Fruit fly (Drosophila melanogaster) whole organism, embryonic: ENCODE data around the gene sr.
A peak's percentile ranks its signal among the peaks of the same experiment; 100 is the strongest.

Source experiments
- ATbp ChIP-seq: fragments of 200-800 bp; sonication (Bioruptor generic); optimal IDR thresholded peaks from 2 replicates; lab custom pipeline; 2017; ENCODE audit warnings: missing biosample characterization, mild to moderate bottlenecking, missing genetic modification characterization, missing genetic modification reagents
- Ada2b ChIP-seq: fragments of 200-800 bp; sonication (Bioruptor generic); IDR thresholded peaks from 2 replicates; pipeline ENCODE4 v1.3.6; 2022; ENCODE audit warnings: missing biosample characterization, missing genetic modification characterization
- Awh ChIP-seq: fragments of 200-800 bp; sonication (Bioruptor generic); IDR thresholded peaks from 2 replicates; pipeline ENCODE4, ENCODE4 v1.3.6; 2022; ENCODE audit warnings: missing biosample characterization, missing genetic modification characterization
- C15 ChIP-seq: fragments of 200-800 bp; sonication (Bioruptor generic); IDR thresholded peaks from 3 replicates; pipeline ENCODE4 v1.3.6; 2022; ENCODE audit warnings: missing biosample characterization, missing genetic modification characterization
- CG12942 ChIP-seq: fragments of 200-800 bp; sonication (Bioruptor generic); optimal IDR thresholded peaks from 3 replicates; lab custom pipeline; 2016; ENCODE audit warnings: missing biosample characterization, missing genetic modification characterization
- CG13894 ChIP-seq: fragments of 200-800 bp; sonication (Bioruptor generic); optimal IDR thresholded peaks from 3 replicates; lab custom pipeline; 2018; ENCODE audit warnings: missing biosample characterization, mild to moderate bottlenecking, missing genetic modification characterization, moderate library complexity
- CG14965 ChIP-seq: fragments of 200-800 bp; sonication (Bioruptor generic); optimal IDR thresholded peaks from 2 replicates; lab custom pipeline; 2016; ENCODE audit warnings: missing biosample characterization, missing genetic modification characterization, borderline replicate concordance
- CG16779 ChIP-seq: fragments of 200-800 bp; sonication (Bioruptor generic); IDR thresholded peaks from 2 replicates; pipeline ENCODE4 v1.3.6; 2022; ENCODE audit warnings: missing biosample characterization, missing genetic modification characterization
- CG32772 ChIP-seq: fragments of 200-800 bp; sonication (Bioruptor generic); IDR thresholded peaks from 2 replicates; pipeline ENCODE4 v1.3.6; 2022; ENCODE audit warnings: missing biosample characterization, missing genetic modification characterization
- CG3281 ChIP-seq: fragments of 200-800 bp; sonication (Bioruptor generic); optimal IDR thresholded peaks from 3 replicates; lab custom pipeline; 2017; ENCODE audit warnings: missing biosample characterization, mild to moderate bottlenecking, missing genetic modification characterization
- CG4617 ChIP-seq: fragments of 200-800 bp; sonication (Bioruptor generic); optimal IDR thresholded peaks from 3 replicates; lab custom pipeline; 2016; ENCODE audit warnings: missing biosample characterization, missing genetic modification characterization, borderline replicate concordance
- Drgx ChIP-seq: fragments of 200-800 bp; sonication (Bioruptor generic); IDR thresholded peaks from 2 replicates; pipeline ENCODE4 v1.3.6; 2022; ENCODE audit warnings: missing biosample characterization, missing genetic modification characterization
- Ets65A ChIP-seq: fragments of 200-800 bp; sonication (Bioruptor generic); peaks from one replicate; lab custom pipeline; 2016; ENCODE audit warnings: missing biosample characterization, missing genetic modification characterization
- GATAe ChIP-seq: fragments of 200-800 bp; sonication (Bioruptor generic); conservative IDR thresholded peaks from 2 replicates; pipeline ENCODE4 v1.3.6; 2022; ENCODE audit warnings: missing biosample characterization, missing genetic modification characterization
- Hand ChIP-seq: fragments of 200-800 bp; sonication (Bioruptor generic); optimal IDR thresholded peaks from 2 replicates; lab custom pipeline; 2017; ENCODE audit warnings: mild to moderate bottlenecking, missing biosample characterization, missing genetic modification reagents, missing genetic modification characterization
- NFAT ChIP-seq: fragments of 200-800 bp; sonication (Bioruptor generic); IDR thresholded peaks from 2 replicates; pipeline ENCODE4 v1.3.6; 2022; ENCODE audit warnings: missing biosample characterization, missing genetic modification characterization
- Nf-YC ChIP-seq: fragments of 200-800 bp; optimal IDR thresholded peaks from 3 replicates; lab custom pipeline; 2019; ENCODE audit warnings: missing biosample characterization, mild to moderate bottlenecking, missing genetic modification characterization, moderate library complexity
- ato ChIP-seq: fragments of 200-800 bp; sonication (Bioruptor generic); IDR thresholded peaks from 2 replicates; pipeline ENCODE4 v1.3.6; 2022; ENCODE audit warnings: missing biosample characterization, missing genetic modification characterization; ENCODE audit not compliant: partially characterized antibody
- bbx ChIP-seq: fragments of 200-800 bp; sonication (Bioruptor generic); IDR thresholded peaks from 2 replicates; pipeline ENCODE4 v1.3.6; 2022; ENCODE audit warnings: missing biosample characterization, missing genetic modification characterization; ENCODE audit not compliant: partially characterized antibody
- bsh ChIP-seq, 2 experiments: fragments of 200-800 bp; sonication (Bioruptor generic); optimal IDR thresholded peaks; 2 replicates each; lab custom pipeline; 2017 to 2018; ENCODE audit warnings: mild to moderate bottlenecking in 2 of 2, missing biosample characterization in 2 of 2, missing genetic modification characterization in 2 of 2, moderate library complexity in 1 of 2
- ci ChIP-seq: fragments of 200-800 bp; sonication (Bioruptor generic); IDR thresholded peaks from 3 replicates; pipeline ENCODE4 v1.3.6; 2022; ENCODE audit warnings: missing biosample characterization, missing genetic modification characterization
- corto ChIP-seq: fragments of 200-800 bp; sonication (Bioruptor generic); optimal IDR thresholded peaks from 2 replicates; lab custom pipeline; 2016; ENCODE audit warnings: missing biosample characterization, mild to moderate bottlenecking, missing genetic modification characterization, moderate library complexity
- ewg ChIP-seq: fragments of 200-800 bp; sonication (Bioruptor generic); optimal IDR thresholded peaks from 3 replicates; lab custom pipeline; 2017; ENCODE audit warnings: mild to moderate bottlenecking, missing biosample characterization, missing genetic modification reagents, missing genetic modification characterization
- grn ChIP-seq: fragments of 200-800 bp; sonication (Bioruptor generic); optimal IDR thresholded peaks from 3 replicates; lab custom pipeline; 2017; ENCODE audit warnings: missing biosample characterization, missing genetic modification characterization
- h ChIP-seq: fragments of >200 bp; optimal IDR thresholded peaks from 2 replicates; lab custom pipeline; 2017
- hbn ChIP-seq: fragments of 200-800 bp; sonication (Bioruptor generic); IDR thresholded peaks from 2 replicates; pipeline ENCODE4 v1.3.6; 2022; ENCODE audit warnings: missing biosample characterization, missing genetic modification characterization; ENCODE audit not compliant: partially characterized antibody
- ind ChIP-seq: fragments of 200-800 bp; sonication (Bioruptor generic); optimal IDR thresholded peaks from 3 replicates; lab custom pipeline; 2016; ENCODE audit warnings: missing biosample characterization, missing genetic modification characterization
- insv ChIP-seq, 2 experiments: fragments of 200-800 bp; sonication (Bioruptor generic); optimal IDR thresholded peaks; 3 replicates each; lab custom pipeline; 2016 to 2018; ENCODE audit warnings: missing biosample characterization in 2 of 2, missing genetic modification characterization in 2 of 2
- inv ChIP-seq: fragments of 200-800 bp; sonication (Bioruptor generic); IDR thresholded peaks from 2 replicates; pipeline ENCODE4 v1.3.6; 2022; ENCODE audit warnings: missing biosample characterization, missing genetic modification characterization; ENCODE audit not compliant: partially characterized antibody
- nom ChIP-seq: fragments of 200-800 bp; sonication (Bioruptor generic); optimal IDR thresholded peaks from 2 replicates; lab custom pipeline; 2017; ENCODE audit warnings: missing biosample characterization, missing genetic modification characterization, mild to moderate bottlenecking, moderate library complexity, missing genetic modification reagents
- phol ChIP-seq: fragments of 200-800 bp; sonication (Bioruptor generic); optimal IDR thresholded peaks from 3 replicates; lab custom pipeline; 2018; ENCODE audit warnings: missing biosample characterization, mild to moderate bottlenecking, missing genetic modification characterization, moderate library complexity
- sr ChIP-seq: fragments of 200-800 bp; sonication (Bioruptor generic); IDR thresholded peaks from 3 replicates; pipeline ENCODE4 v1.3.6; 2022; ENCODE audit warnings: missing biosample characterization, missing genetic modification characterization

Gene sr

DNA sequence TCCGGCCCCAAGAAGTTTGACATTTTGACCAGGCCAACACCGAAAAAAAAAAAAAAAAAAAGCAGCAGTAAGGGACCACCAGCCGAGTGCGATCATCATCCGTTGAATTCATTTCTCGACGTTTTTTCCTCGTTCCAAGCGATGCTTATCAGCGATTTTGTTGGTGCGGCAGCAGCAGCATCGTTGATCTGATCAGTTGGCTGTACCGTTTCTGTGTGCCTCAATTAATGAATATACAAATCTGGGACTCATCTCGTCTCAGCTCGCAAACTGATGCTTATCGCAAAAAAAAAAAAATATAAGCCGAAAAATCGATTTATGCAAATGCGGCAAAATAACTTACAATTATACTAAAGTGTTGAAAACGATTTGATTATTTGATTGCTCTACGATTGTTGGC lies 54.2 kb downstream of the sr start (continued):
- TF ChIP-seq inv (no peak), ATbp (no peak), GATAe (GFP tag; lab: Robert Waterston, UW) (no peak), grn (peak; percentile 95), Awh (GFP tag; lab: Robert Waterston, UW) (peak; percentile 68)

DNA sequence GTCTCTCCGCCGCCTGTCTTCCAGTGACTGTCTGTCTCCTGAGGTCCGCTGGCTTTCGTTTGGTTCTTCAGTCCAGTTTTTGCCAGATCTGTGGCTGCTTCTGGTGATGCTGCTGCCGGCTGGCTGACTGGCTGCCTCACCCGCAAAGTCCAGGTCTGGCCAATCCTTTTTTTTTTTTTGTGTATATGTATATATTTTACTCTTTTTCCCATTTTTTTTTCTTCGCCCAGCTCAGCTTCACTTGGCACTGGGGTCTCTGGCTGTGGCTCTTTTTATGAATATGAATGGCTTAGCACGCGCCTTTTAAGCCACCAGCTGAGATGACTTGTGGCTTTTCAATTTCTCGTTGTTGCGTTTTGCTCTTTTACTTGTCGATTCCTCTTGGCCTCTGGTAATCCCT lies 56.0 kb downstream of the sr start:
- TF ChIP-seq CG16779 (GFP tag; lab: Robert Waterston, UW) (no peak), Ets65A (GFP tag; lab: Kevin White, UChicago) (peak; percentile 54), nom (GFP tag; lab: Kevin White, UChicago) (peak; percentile 88), bsh (GFP tag; optimal IDR thresholded peaks at IDR 0.05; lab: Kevin White, UChicago) (peak in 1 of 2 experiments; percentile 49)
- TF ChIP-seq, all 482 proteins: peak for 3

DNA sequence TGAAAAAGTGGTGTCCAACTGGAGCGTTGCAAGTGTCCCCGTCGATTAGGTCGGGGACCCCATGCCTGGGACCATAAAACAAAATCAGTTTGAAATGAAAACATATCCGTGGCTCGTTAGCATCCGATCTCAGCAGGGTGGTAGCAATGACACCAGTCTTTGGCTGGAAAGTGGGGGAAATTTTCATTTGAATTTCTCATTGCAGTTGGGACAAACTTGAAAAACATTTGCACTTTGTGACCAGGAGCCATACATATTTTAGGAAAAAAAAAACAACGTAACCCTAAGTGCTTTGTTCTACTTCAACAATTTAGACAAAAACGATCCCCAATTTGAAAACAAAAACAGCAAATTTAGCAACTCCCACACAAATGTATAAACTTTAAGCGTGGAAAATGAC lies 61.2 kb downstream of the sr start, which contains the start of gene CG14316:
Gene CG14316, plus strand, starts transcription at position 301 of the 400 bp plus-strand sequence.
- TF ChIP-seq Hand (GFP tag; lab: Kevin White, UChicago) (no peak), NFAT (GFP tag; lab: Robert Waterston, UW) (no peak), sr (GFP tag; lab: Robert Waterston, UW) (no peak), hbn (GFP tag; lab: Robert Waterston, UW) (no peak), C15 (GFP tag; lab: Robert Waterston, UW) (no peak), CG13894 (tag; lab: Kevin White, UChicago) (no peak)

DNA sequence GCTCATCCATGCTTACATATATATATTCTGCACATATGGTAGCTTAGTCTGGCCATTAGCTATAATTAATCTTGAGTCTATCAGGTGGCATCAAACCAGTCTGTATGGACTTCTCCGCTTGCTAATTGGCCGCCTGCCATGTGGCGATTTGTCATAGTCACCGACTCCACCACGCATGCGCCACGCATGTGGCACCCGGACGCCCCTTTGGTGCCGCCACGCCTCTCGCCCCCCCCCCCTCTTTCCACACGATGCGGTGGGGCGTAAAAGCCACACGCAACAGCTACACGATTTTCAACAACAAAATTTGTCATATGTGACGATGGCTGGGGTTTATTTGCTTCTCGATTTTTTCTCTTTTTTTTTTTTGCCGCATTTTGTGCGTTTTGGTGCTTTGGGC lies 63.1 kb downstream of the sr start:
- 0 out of 2 replicates have a peak, but pooled peaks have one; percentile 27 for TF ChIP-seq CG32772 (GFP tag; lab: Robert Waterston, UW)
- peak; percentile 61 for TF ChIP-seq ewg (GFP tag; lab: Kevin White, UChicago)
- 0 out of 3 replicates have a peak, but pooled peaks have one; percentile 12 for TF ChIP-seq ci
- 0 out of 2 replicates have a peak, but pooled peaks have one; percentile 25 for TF ChIP-seq ato (GFP tag; lab: Robert Waterston, UW)
- no peak for TF ChIP-seq corto (GFP tag; lab: Kevin White, UChicago)
- 0 out of 2 replicates have a peak, but pooled peaks have one; percentile 5 for TF ChIP-seq Drgx (GFP tag; lab: Robert Waterston, UW)
- no peak for TF ChIP-seq Nf-YC (tag; lab: Kevin White, UChicago)

DNA sequence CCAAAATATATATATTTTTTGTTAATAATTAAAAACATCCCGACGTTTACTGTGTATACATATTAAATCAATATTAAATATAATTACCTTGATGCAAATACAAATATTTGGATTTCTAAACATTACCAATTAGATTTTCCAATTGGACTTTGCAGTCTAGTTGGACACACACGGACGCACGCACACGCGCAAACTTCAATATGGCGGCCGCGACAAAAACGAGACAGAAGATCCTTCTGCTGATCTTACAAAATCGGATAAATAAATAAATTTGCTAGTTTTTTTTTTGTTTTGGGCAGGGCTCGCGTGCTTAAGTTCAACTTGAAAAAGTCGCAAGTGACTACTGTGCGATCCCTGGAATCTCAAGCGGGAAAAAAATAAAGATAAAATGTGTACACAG lies 66.0 kb downstream of the sr start:
- TF ChIP-seq phol (peak; percentile 77), insv (GFP tag; optimal IDR thresholded peaks at IDR 0.05; lab: Kevin White, UChicago) (peak in 1 of 2 experiments; percentile 87), ind (GFP tag; lab: Kevin White, UChicago) (no peak), CG14965 (GFP tag; lab: Kevin White, UChicago) (no peak), bbx (GFP tag; lab: Robert Waterston, UW) (no peak), h (lab: Kevin White, UChicago) (no peak), CG3281 (GFP tag; lab: Kevin White, UChicago) (no peak), nom (GFP tag; lab: Kevin White, UChicago) (no peak), Awh (GFP tag; lab: Robert Waterston, UW) (no peak), CG12942 (GFP tag; lab: Kevin White, UChicago) (no peak), bsh (GFP tag; optimal IDR thresholded peaks at IDR 0.05; lab: Kevin White, UChicago) (no peak), Ada2b (no peak), CG4617 (GFP tag; lab: Kevin White, UChicago) (no peak)
